Worm (Caenorhabditis elegans) whole organism, early embryonic: ENCODE data around the gene F56C3.7.

Experiments used
- B0310.2 ChIP-seq: sonication (generic microtip); optimal IDR thresholded peaks from 2 replicates; lab custom pipeline; 2016; ENCODE audit warnings: mild to moderate bottlenecking, missing genetic modification characterization, missing compliant biosample characterization
- F13C5.2 ChIP-seq: sonication (generic microtip); optimal IDR thresholded peaks from 2 replicates; lab custom pipeline; 2017; ENCODE audit warnings: mild to moderate bottlenecking, missing genetic modification characterization, inconsistent platforms, missing compliant biosample characterization
- aly-1 ChIP-seq: sonication (generic microtip); optimal IDR thresholded peaks from 2 replicates; lab custom pipeline; 2016; ENCODE audit warnings: missing genetic modification characterization, missing compliant biosample characterization
- ama-1 ChIP-seq: fragments of 150-350 bp; optimal IDR thresholded peaks from 2 replicates; lab custom pipeline; 2014
- ceh-13 ChIP-seq: fragments of 200-800 bp; sonication (Bioruptor generic); optimal IDR thresholded peaks from 2 replicates; lab custom pipeline; 2018; ENCODE audit warnings: mild to moderate bottlenecking, missing genetic modification characterization, missing compliant biosample characterization
- ceh-36 ChIP-seq: sonication (generic microtip); optimal IDR thresholded peaks from 2 replicates; lab custom pipeline; 2016; ENCODE audit warnings: missing genetic modification characterization, inconsistent platforms, missing compliant biosample characterization
- ets-7 ChIP-seq: sonication (generic microtip); optimal IDR thresholded peaks from 2 replicates; lab custom pipeline; 2016; ENCODE audit warnings: missing genotype, missing genetic modification characterization, missing compliant biosample characterization
- flt-1 ChIP-seq: fragments of 200-800 bp; sonication (Bioruptor generic); IDR thresholded peaks from 2 replicates; pipeline ENCODE4 v1.3.6; 2022; ENCODE audit warnings: missing genetic modification characterization, missing compliant biosample characterization
- hmbx-1 ChIP-seq: sonication (generic microtip); optimal IDR thresholded peaks from 2 replicates; lab custom pipeline; 2016; ENCODE audit warnings: mild to moderate bottlenecking, missing genetic modification characterization, missing compliant biosample characterization
- hmg-4 ChIP-seq: fragments of 200-800 bp; sonication (Bioruptor generic); optimal IDR thresholded peaks from 2 replicates; lab custom pipeline; 2018; ENCODE audit warnings: mild to moderate bottlenecking, missing genetic modification characterization, missing compliant biosample characterization
- hnd-1 ChIP-seq: sonication (generic microtip); optimal IDR thresholded peaks from 2 replicates; lab custom pipeline; 2016; ENCODE audit warnings: missing genetic modification characterization, missing compliant biosample characterization
- pes-1 ChIP-seq: fragments of 200-800 bp; sonication (Bioruptor generic); IDR thresholded peaks from 2 replicates; pipeline ENCODE4 v1.3.6; 2022; ENCODE audit warnings: missing genetic modification reagents, missing genetic modification characterization, missing compliant biosample characterization
- scrt-1 ChIP-seq: fragments of 200-800 bp; sonication (Bioruptor generic); IDR thresholded peaks from 2 replicates; pipeline ENCODE4 v1.3.6; 2022; ENCODE audit warnings: missing genetic modification characterization, missing compliant biosample characterization
- sea-1 ChIP-seq: fragments of 200-800 bp; sonication (Bioruptor generic); conservative IDR thresholded peaks from 2 replicates; pipeline ENCODE4 v1.3.6; 2022; ENCODE audit warnings: missing genetic modification characterization, missing compliant biosample characterization
- tbx-11 ChIP-seq: fragments of 200-800 bp; sonication (Bioruptor generic); IDR thresholded peaks from 2 replicates; pipeline ENCODE4 v1.3.6; 2022; ENCODE audit warnings: missing genetic modification characterization, missing compliant biosample characterization
- tbx-37 ChIP-seq: fragments of 200-800 bp; sonication (Bioruptor generic); conservative IDR thresholded peaks from 2 replicates; pipeline ENCODE4 v1.3.6; 2022; ENCODE audit warnings: missing genetic modification reagents, missing genetic modification characterization, missing compliant biosample characterization
- tra-4 ChIP-seq: sonication (generic microtip); optimal IDR thresholded peaks from 2 replicates; lab custom pipeline; 2017; ENCODE audit warnings: missing genetic modification characterization, missing compliant biosample characterization

Gene F56C3.7

DNA sequence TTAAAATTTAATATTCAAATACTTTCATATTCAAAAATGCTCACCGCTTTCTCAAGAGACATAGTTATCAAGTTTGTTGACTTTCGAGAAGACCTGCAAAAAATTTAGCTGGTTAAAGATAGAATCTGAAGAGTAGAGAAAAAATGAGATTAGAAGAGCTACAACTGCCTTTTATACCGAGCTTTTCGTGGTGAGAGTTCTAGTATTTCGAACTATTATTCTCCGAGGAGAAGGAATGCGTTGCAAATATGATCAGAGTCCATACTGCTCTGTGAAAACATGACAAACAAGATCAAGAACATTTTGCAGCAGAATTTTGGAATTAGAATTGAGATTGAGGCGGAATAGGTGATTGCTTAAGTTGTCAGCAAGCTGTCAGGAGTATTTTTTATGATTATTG, 10.0 kb downstream of the F56C3.7 start, which contains the start of gene F56C3.4:
Gene F56C3.4, minus strand, starts transcription at position 101 of the 400 bp plus-strand sequence.
- no peak for TF ChIP-seq aly-1 (tag; lab: Kevin White, UChicago)
- TF ChIP-seq ceh-13 (GFP tag; lab: Kevin White, UChicago) = no peak
- TF ChIP-seq pes-1 = no peak
- TF ChIP-seq F13C5.2 (tag; lab: Kevin White, UChicago) = no peak
- no peak for TF ChIP-seq tbx-11 (GFP tag; lab: Robert Waterston, UW)
- no peak for TF ChIP-seq ets-7
- TF ChIP-seq scrt-1 = no peak
- TF ChIP-seq ceh-36 (tag; lab: Kevin White, UChicago) = no peak
- TF ChIP-seq hmbx-1 (tag; lab: Kevin White, UChicago) = no peak
- TF ChIP-seq tbx-37 (GFP tag; lab: Robert Waterston, UW) = no peak
- TF ChIP-seq sea-1 (GFP tag; lab: Robert Waterston, UW) = no peak
- no peak for TF ChIP-seq tra-4 (tag; lab: Kevin White, UChicago)
- TF ChIP-seq hmg-4 = no peak
- no peak for TF ChIP-seq ama-1 (lab: Kevin White, UChicago)
- no peak for TF ChIP-seq B0310.2 (tag; lab: Kevin White, UChicago)
- no peak for TF ChIP-seq hnd-1
- no peak for TF ChIP-seq flt-1 (GFP tag; lab: Robert Waterston, UW)

DNA sequence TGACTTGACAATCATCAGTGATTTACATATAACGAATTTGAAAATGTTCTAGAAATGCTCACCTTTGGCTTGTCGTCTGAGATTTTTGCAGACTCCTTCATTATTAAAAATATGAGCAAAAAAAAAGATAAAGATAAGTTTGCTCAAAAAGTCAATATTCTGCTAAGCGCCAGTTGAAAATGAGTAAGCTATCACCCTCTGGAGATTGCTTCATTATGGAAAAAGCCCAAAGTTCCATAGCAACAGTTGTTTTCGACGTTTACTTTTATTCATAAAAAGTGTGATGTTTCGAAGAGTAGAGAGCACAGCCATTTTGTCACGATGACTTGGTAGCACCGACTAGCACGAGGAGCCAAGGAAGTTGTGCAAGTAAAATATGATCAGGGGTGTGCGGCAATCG, 12.3 kb downstream of the F56C3.7 start, which contains the start of gene F56C3.3:
Gene F56C3.3, minus strand, starts transcription at position 101 of the 400 bp plus-strand sequence.
- TF ChIP-seq ama-1 (lab: Kevin White, UChicago) (no peak), ceh-36 (tag; lab: Kevin White, UChicago) (no peak), tra-4 (tag; lab: Kevin White, UChicago) (no peak), sea-1 (GFP tag; lab: Robert Waterston, UW) (no peak), pes-1 (no peak), ceh-13 (GFP tag; lab: Kevin White, UChicago) (no peak), hmbx-1 (tag; lab: Kevin White, UChicago) (no peak), flt-1 (GFP tag; lab: Robert Waterston, UW) (no peak), F13C5.2 (tag; lab: Kevin White, UChicago) (no peak), tbx-11 (GFP tag; lab: Robert Waterston, UW) (no peak)

DNA sequence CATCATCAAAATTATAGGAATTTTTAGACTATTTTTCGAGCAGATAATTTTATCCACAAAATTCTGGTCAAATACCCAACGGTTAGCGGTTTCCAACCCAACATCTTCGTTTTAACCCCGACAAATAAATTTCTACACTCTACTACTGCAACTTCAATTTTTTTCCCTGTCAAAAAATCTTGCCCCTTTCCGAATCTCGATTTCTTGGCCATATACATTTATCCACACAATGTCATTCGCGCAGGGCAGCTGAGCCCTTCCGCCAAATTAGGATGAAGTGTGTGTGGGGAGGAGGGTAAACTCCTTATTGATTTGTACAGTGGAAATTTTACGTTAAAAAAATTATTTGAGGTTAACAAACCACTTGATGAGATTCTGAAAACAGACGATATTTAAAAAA, 25.8 kb downstream of the F56C3.7 start:
- TF ChIP-seq F13C5.2 (tag; lab: Kevin White, UChicago) (peak; percentile 78), hmg-4 (peak; percentile 59), flt-1 (GFP tag; lab: Robert Waterston, UW) (no peak), tbx-37 (GFP tag; lab: Robert Waterston, UW) (peak; percentile 39; the same call in 1 of the 2 replicates)

DNA sequence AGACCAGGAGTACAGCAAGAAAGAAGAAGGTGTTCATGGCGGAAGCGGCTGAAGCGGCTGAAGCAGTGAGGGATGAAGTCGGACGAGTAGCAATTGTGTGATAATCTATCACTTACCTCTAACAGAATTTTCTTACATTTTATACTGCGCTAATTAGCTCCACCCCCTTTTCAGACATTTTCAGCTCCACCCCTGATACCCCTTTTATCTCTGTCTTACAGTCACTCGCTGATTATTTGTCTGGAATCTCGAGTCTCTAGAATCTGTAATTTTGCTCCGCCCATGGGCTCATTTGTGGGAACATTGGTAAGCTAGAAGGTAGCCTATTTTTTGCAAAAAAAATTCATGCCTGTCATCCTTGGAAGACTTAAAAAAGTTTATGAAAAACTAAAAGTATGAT, 26.3 kb downstream of the F56C3.7 start, which contains the start of gene ins-39:
Gene ins-39, minus strand, starts transcription at position 101 of the 400 bp plus-strand sequence.
- TF ChIP-seq tbx-37 (GFP tag; lab: Robert Waterston, UW) (no peak), flt-1 (GFP tag; lab: Robert Waterston, UW) (no peak), hmbx-1 (tag; lab: Kevin White, UChicago) (no peak), ceh-13 (GFP tag; lab: Kevin White, UChicago) (no peak), hmg-4 (no peak), tbx-11 (GFP tag; lab: Robert Waterston, UW) (no peak), ceh-36 (tag; lab: Kevin White, UChicago) (no peak), F13C5.2 (tag; lab: Kevin White, UChicago) (no peak), hnd-1 (no peak)

DNA sequence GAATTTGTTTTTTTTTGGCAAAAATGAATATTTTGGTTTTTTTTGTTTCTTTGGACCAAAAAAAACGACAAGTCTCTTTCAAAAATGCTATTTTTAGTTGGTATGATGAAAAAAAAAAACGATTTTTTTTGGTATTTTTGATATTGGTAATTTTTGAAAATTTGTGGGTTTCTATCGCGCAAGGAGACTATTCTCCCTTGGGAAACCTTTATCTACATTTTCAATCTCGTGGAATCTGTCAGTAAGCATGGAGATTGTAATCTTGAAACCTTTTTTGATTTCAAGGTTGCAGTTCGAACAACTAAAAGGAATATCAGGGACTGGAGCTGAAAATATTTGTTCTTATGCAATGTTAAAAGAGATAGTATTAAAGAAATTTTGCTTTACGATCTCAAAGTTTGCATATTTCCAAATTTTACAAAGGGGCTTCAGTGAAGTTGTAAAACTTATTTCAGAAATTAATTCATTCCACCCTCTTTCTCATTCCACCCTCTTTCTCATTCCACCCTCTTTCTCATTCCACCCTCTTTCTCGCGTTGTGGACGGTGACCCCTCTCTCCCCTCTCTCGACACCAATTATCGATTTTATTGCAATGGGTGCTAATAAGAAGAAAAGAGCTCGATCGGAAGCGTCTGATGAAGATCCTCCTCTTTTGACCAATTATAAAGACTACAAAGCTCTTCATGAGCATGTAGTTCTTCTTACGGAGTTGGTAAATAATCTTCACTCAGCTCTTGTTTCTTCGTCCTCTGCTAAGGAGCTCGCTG, 31.5 kb downstream of the F56C3.7 start:
- TF ChIP-seq pes-1 (no peak), hmbx-1 (tag; lab: Kevin White, UChicago) (no peak), tbx-11 (GFP tag; lab: Robert Waterston, UW) (no peak), ceh-36 (tag; lab: Kevin White, UChicago) (no peak), F13C5.2 (tag; lab: Kevin White, UChicago) (no peak), ets-7 (no peak), hmg-4 (no peak), ama-1 (lab: Kevin White, UChicago) (no peak), flt-1 (GFP tag; lab: Robert Waterston, UW) (no peak), ceh-13 (GFP tag; lab: Kevin White, UChicago) (no peak), sea-1 (GFP tag; lab: Robert Waterston, UW) (no peak), tra-4 (tag; lab: Kevin White, UChicago) (no peak)

DNA sequence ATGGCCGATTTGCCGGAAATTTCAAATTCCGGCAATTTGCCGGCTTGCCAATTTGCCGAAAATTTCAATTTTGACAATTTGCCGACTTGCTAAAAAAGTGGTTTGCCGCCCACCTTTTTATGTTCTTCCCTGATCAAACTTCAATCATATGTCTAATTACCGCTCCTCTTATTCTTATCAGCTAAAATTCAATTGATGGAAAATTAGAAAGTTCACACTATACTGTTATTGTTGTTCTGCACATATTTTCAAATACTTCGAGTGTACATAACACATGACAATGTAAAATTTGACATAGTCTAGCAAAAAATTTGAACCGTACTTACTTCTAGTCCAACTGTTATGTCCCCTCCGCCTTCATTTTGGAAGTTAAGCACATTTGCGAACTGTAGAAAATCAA, 32.8 kb downstream of the F56C3.7 start:
- no peak for TF ChIP-seq flt-1 (GFP tag; lab: Robert Waterston, UW)
- no peak for TF ChIP-seq aly-1 (tag; lab: Kevin White, UChicago)
- TF ChIP-seq hmg-4 = no peak
- TF ChIP-seq tra-4 (tag; lab: Kevin White, UChicago) = no peak
- TF ChIP-seq ceh-36 (tag; lab: Kevin White, UChicago) = no peak
- no peak for TF ChIP-seq ama-1 (lab: Kevin White, UChicago)
- TF ChIP-seq ceh-13 (GFP tag; lab: Kevin White, UChicago) = no peak
- TF ChIP-seq sea-1 (GFP tag; lab: Robert Waterston, UW) = no peak
- no peak for TF ChIP-seq F13C5.2 (tag; lab: Kevin White, UChicago)
- TF ChIP-seq scrt-1 = no peak
- TF ChIP-seq tbx-11 (GFP tag; lab: Robert Waterston, UW) = no peak
- no peak for TF ChIP-seq hmbx-1 (tag; lab: Kevin White, UChicago)
- TF ChIP-seq B0310.2 (tag; lab: Kevin White, UChicago) = no peak

DNA sequence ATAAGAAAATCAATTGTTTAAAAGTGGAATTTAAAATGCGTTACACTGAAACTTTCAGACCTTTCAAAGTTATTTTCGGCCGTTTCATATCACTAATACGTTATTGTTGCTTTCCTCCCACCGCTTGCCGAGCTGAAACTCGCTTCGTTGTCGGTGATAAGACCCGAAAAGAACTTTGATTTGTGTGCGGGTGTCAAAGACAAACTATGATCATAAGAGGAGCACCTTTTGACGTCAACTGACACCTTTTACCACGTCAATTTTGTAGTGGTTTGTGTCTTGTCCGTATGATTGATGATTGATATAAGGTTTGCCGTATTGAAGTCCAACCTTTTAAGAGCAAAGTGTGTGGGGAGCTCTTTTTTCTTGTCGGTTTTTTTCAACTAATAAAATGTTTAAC, 33.6 kb downstream of the F56C3.7 start, which contains the start of gene ttr-37:
Gene ttr-37, minus strand, starts transcription at position 167 of the 400 bp plus-strand sequence.
- TF ChIP-seq scrt-1 (no peak), hmbx-1 (tag; lab: Kevin White, UChicago) (no peak), flt-1 (GFP tag; lab: Robert Waterston, UW) (no peak), ama-1 (lab: Kevin White, UChicago) (no peak), hmg-4 (no peak), aly-1 (tag; lab: Kevin White, UChicago) (no peak), F13C5.2 (tag; lab: Kevin White, UChicago) (no peak), tra-4 (tag; lab: Kevin White, UChicago) (no peak), hnd-1 (no peak), tbx-37 (GFP tag; lab: Robert Waterston, UW) (no peak), ceh-13 (GFP tag; lab: Kevin White, UChicago) (no peak), ceh-36 (tag; lab: Kevin White, UChicago) (no peak), ets-7 (no peak), tbx-11 (GFP tag; lab: Robert Waterston, UW) (no peak), pes-1 (no peak), B0310.2 (tag; lab: Kevin White, UChicago) (no peak), sea-1 (GFP tag; lab: Robert Waterston, UW) (no peak)
